Fruit fly (Drosophila melanogaster): ENCODE data around the gene Jhbp11.

Jhbp11 gene

DNA sequence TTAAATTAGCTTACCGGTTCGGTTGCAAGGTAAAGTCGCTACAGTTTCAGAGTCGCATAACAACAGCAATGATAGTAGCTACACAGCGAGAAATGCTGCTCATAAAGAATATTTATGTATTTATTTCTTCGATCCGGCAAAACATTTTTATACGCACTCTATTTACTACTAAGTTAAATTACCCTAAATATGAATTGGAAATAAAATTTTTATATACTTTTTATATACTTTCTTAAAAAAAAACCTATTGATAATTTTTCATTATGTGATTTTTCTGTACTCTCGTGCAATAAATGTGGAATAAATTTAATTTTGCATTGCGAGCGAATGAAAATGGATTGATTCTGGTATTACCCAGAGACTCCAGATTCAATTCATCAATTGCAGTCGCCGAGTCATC, at the start of gene Jhbp11:
Jhbp11 (plus strand) TSS at position 301 of the 400 bp plus-strand sequence.
- TF ChIP-seq psq (optimal IDR thresholded peaks at IDR 0.05) (no peak), Sin3A (optimal IDR thresholded peaks at IDR 0.05) (no peak), ttk (optimal IDR thresholded peaks at IDR 0.05) (no peak), h (optimal IDR thresholded peaks at IDR 0.05) (no peak), insv (optimal IDR thresholded peaks at IDR 0.05) (no peak), Myc (optimal IDR thresholded peaks at IDR 0.05) (no peak)

- TF ChIP-seq Myc (optimal IDR thresholded peaks at IDR 0.05) (no peak), Sin3A (optimal IDR thresholded peaks at IDR 0.05) (no peak), h (optimal IDR thresholded peaks at IDR 0.05) (no peak), ttk (optimal IDR thresholded peaks at IDR 0.05) (no peak), insv (optimal IDR thresholded peaks at IDR 0.05) (no peak), psq (optimal IDR thresholded peaks at IDR 0.05) (no peak)
These were observed 44.9 kb upstream of the Jhbp11 start for dm6 chr3R:27056152-27056551.

DNA sequence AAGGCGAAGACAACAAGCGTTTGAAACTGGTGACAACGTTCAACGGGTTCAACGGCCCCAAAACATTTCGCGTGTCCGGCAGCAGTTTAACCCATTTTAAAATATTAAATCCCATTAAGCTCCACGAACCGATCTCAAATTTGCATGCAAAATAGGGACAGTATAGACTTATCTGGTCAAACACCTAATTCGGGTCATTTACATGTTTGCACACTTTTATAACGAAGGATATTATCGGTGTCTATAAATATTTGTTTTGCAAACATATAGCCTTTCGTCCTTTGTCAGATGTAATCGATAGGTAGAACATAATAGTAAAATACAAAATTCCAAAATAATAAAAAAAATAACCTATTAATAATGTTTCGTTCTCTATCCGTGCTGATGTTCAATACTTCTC, 39.1 kb upstream of the Jhbp11 start, which contains the start of gene CG34292:
CG34292 (plus strand) TSS at position 301 of the 400 bp plus-strand sequence.
- TF ChIP-seq h (optimal IDR thresholded peaks at IDR 0.05) (no peak), Myc (optimal IDR thresholded peaks at IDR 0.05) (no peak), insv (optimal IDR thresholded peaks at IDR 0.05) (no peak), Sin3A (optimal IDR thresholded peaks at IDR 0.05) (no peak), psq (optimal IDR thresholded peaks at IDR 0.05) (no peak), ttk (optimal IDR thresholded peaks at IDR 0.05) (no peak)

- TF ChIP-seq Sin3A (optimal IDR thresholded peaks at IDR 0.05), result no peak
These were observed 36.9 kb upstream of the Jhbp11 start, which contains the start of gene Nep5 for dm6 chr3R:27064099-27064498. Gene Nep5, minus strand, starts transcription at chr3R:27064199.

DNA sequence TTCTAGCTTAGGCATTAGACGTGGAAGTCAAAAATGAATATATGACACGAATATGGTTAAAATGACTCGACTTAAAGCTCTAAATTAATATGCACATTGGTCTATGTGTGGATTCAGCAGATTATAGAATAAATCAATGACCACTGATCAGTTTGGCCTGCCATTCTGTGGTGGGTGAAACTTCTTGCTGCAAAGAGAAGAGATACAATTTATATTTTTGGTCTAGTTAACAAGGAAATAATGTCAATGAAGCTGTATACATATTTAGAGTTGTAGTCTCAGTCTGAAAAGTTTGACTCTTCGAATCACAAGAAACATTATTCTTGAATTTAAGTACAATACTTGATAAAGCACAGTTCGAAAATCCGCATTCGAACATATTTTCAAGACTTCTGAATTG, 35.9 kb upstream of the Jhbp11 start, which contains the start of gene CG43935:
CG43935 (plus strand) TSS at position 301 of the 400 bp plus-strand sequence.
- no peak for TF ChIP-seq Sin3A (optimal IDR thresholded peaks at IDR 0.05)
- no peak for TF ChIP-seq Myc (optimal IDR thresholded peaks at IDR 0.05)

DNA sequence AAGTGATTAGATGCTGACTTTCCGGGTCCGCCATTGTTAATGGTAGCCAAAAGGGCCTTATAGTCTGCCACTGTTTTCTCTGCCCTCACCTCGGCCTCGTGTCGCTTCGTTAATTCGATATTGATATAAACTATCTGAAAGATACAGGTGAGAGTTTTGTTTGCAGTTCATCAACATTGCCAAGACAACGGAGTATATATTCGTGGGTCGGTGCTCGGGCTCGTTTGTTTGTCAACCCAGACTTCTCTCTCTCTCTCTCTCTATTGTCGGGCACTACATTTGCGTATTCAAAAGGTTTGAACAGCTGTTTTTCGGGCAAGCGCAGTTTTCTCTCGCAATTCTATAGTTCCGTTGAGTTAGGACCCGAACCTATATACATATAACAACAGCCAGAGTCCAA, 33.7 kb upstream of the Jhbp11 start:
- no peak for TF ChIP-seq h (optimal IDR thresholded peaks at IDR 0.05)
- no peak for TF ChIP-seq Myc (optimal IDR thresholded peaks at IDR 0.05)
- no peak for TF ChIP-seq Sin3A (optimal IDR thresholded peaks at IDR 0.05)
- no peak for TF ChIP-seq ttk (optimal IDR thresholded peaks at IDR 0.05)
- TF ChIP-seq psq (optimal IDR thresholded peaks at IDR 0.05), result no peak
- TF ChIP-seq insv (optimal IDR thresholded peaks at IDR 0.05), result no peak

- TF ChIP-seq ttk (optimal IDR thresholded peaks at IDR 0.05) (no peak), psq (optimal IDR thresholded peaks at IDR 0.05) (no peak), h (optimal IDR thresholded peaks at IDR 0.05) (no peak), insv (optimal IDR thresholded peaks at IDR 0.05) (no peak), Myc (optimal IDR thresholded peaks at IDR 0.05) (no peak), Sin3A (optimal IDR thresholded peaks at IDR 0.05) (no peak)
These were observed 31.8 kb upstream of the Jhbp11 start for dm6 chr3R:27069201-27069600.

dm6 chr3R:27069810-27070625, 31.0 kb upstream of the Jhbp11 start, which contains the start of gene spz:
Gene spz, minus strand, starts transcription at chr3R:27070070.
- TF ChIP-seq psq (optimal IDR thresholded peaks at IDR 0.05) (no peak), Myc (optimal IDR thresholded peaks at IDR 0.05) (no peak)

DNA sequence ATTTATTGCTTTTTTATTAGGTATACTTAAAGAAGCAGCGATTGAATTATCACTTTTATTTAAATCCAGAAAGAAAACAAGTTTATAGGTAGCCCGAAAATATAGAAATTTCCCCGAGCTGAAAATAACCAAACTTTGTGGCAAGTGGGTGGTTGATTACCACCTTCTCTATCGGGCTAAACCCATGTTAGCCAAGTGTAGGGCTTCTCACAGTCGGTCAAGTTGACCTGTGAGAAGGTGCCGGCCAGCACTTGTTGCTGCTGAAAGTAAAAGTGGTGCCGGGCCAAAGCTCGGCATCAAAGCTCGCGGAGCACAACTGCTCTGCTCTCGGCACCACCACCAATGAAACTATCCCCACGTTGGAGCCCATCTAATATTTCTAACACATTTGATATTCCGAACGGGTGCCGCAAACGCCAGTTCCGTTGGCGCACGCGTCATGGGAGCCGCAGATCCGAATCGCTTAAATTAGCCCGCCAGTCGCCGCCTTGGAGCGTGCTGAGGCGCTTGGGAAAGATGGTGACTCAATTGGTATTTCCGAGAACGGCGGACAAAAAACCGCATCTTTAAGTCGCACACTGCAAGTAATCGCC, 30.0 kb upstream of the Jhbp11 start:
- TF ChIP-seq h (optimal IDR thresholded peaks at IDR 0.05) (no peak), psq (optimal IDR thresholded peaks at IDR 0.05) (no peak), Myc (optimal IDR thresholded peaks at IDR 0.05) (no peak), Sin3A (optimal IDR thresholded peaks at IDR 0.05) (no peak), ttk (optimal IDR thresholded peaks at IDR 0.05) (no peak), insv (optimal IDR thresholded peaks at IDR 0.05) (no peak)

DNA sequence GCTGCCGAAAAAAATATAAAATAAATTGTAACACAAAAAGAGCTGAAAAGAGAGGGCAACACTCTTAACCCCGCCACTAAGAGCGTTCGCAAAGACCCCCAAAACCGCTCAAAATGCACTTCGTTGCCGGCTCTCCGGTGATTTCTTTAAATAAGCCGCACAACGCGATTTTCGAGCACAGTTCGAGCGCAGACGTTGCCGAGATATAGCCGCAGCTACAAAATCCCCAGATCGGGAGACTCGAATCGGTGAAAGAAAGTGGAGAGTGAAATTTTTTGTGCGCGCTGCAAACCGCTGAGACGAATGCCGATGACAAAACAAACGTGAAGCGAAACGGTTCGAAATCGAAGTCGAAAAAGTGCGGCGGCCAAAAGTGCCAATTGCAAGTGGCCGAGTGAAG, 25.3 kb upstream of the Jhbp11 start, which contains the start of gene CG14257:
CG14257 (plus strand) TSS at position 177 of the 400 bp plus-strand sequence.
- TF ChIP-seq insv (optimal IDR thresholded peaks at IDR 0.05) (no peak), ttk (optimal IDR thresholded peaks at IDR 0.05) (no peak), Sin3A (optimal IDR thresholded peaks at IDR 0.05) (no peak), h (optimal IDR thresholded peaks at IDR 0.05) (no peak), psq (optimal IDR thresholded peaks at IDR 0.05) (no peak), Myc (optimal IDR thresholded peaks at IDR 0.05) (no peak)

DNA sequence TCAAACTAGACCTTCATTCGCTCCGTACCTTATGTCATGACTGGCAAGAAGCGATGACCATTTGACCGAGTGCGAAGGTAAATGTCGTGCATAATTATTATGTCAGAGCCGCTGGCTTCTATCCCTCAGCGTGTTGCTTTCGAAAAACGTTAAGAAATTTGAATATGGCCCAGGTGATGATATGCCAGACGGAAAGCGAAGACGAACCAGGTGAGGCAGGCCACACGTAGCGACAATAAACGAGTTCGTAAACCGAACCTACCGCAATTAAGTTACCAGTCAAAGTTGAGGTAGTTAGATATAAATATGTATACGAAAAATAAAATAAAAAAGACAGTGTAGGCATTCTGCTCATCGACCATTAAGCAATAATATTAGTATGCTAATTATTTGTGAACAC, 24.4 kb upstream of the Jhbp11 start:
- TF ChIP-seq psq (optimal IDR thresholded peaks at IDR 0.05) (no peak), insv (optimal IDR thresholded peaks at IDR 0.05) (no peak), Myc (optimal IDR thresholded peaks at IDR 0.05) (no peak), h (optimal IDR thresholded peaks at IDR 0.05) (no peak), ttk (optimal IDR thresholded peaks at IDR 0.05) (no peak), Sin3A (optimal IDR thresholded peaks at IDR 0.05) (no peak)

DNA sequence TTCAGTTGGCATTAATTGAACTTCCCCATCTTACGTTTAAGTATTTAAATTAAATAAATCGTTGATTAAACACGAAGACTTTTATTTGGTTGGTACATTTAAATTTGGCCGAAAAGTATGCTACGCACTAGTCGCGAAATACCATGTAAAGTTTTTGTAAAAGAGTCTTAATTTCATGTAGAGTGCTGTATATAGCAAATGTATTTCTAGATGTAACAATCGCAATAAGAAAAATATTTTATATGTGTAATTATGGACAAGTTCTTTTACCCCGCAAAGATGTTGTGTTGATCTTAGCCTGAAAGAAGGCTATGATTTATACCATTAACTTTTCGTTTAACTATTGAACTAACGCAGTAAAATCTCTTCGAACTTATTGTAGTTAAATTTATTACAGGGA, 18.3 kb upstream of the Jhbp11 start:
- TF ChIP-seq ttk (optimal IDR thresholded peaks at IDR 0.05), result no peak
- no peak for TF ChIP-seq psq (optimal IDR thresholded peaks at IDR 0.05)

- no peak for TF ChIP-seq Sin3A (optimal IDR thresholded peaks at IDR 0.05)
- no peak for TF ChIP-seq h (optimal IDR thresholded peaks at IDR 0.05)
- no peak for TF ChIP-seq psq (optimal IDR thresholded peaks at IDR 0.05)
- TF ChIP-seq ttk (optimal IDR thresholded peaks at IDR 0.05), result no peak
- TF ChIP-seq insv (optimal IDR thresholded peaks at IDR 0.05), result no peak
- TF ChIP-seq Myc (optimal IDR thresholded peaks at IDR 0.05), result no peak
These were observed 16.4 kb upstream of the Jhbp11 start for dm6 chr3R:27084528-27085052.
